Worm (Caenorhabditis elegans): ENCODE results near the gene F54C9.14.

- no peak for TF ChIP-seq mes-4 (tag; optimal IDR thresholded peaks at IDR 0.05)
- TF ChIP-seq lsy-27 (tag; optimal IDR thresholded peaks at IDR 0.05; ENCODE audit: borderline replicate concordance, insufficient read depth): no peak
- no peak for TF ChIP-seq dpl-1 (GFP tag; optimal IDR thresholded peaks at IDR 0.05)
- no peak for TF ChIP-seq xnd-1 (tag; optimal IDR thresholded peaks at IDR 0.05)
- TF ChIP-seq F55B11.4 (tag; optimal IDR thresholded peaks at IDR 0.05; ENCODE audit: borderline replicate concordance, insufficient read depth): no peak
- no peak for TF ChIP-seq unc-62 (GFP tag; optimal IDR thresholded peaks at IDR 0.05)
- no peak for TF ChIP-seq ama-1 (optimal IDR thresholded peaks at IDR 0.05)
- no peak for TF ChIP-seq ama-1 (GFP tag; optimal IDR thresholded peaks at IDR 0.05)
- TF ChIP-seq pha-4 (tag; optimal IDR thresholded peaks at IDR 0.05): no peak
- no peak for TF ChIP-seq K11D2.4 (GFP tag; IDR thresholded peaks at IDR 0.05)
- no peak for TF ChIP-seq B0035.1 (tag; optimal IDR thresholded peaks at IDR 0.05)
- no peak for TF ChIP-seq ztf-28 (GFP tag; IDR thresholded peaks at IDR 0.05)
- TF ChIP-seq lin-40 (tag; optimal IDR thresholded peaks at IDR 0.05): no peak
- TF ChIP-seq tbp1 (GFP tag; optimal IDR thresholded peaks at IDR 0.05): no peak
Measured at ce11 chrII:8587660-8588230, 25.6 kb downstream of the F54C9.14 start.

All from whole organism, young adult.